Fruit fly (Drosophila melanogaster) whole organism, wandering third instar larva: ENCODE data around the gene lwr.

ENCODE experiments used
- Abd-B ChIP-seq: fragments of >200 bp; optimal IDR thresholded peaks from 2 replicates; lab custom pipeline; 2017; ENCODE audit warnings: missing biosample characterization, missing genetic modification characterization
- CG32264 ChIP-seq: fragments of 200-800 bp; sonication (Bioruptor generic); optimal IDR thresholded peaks from 2 replicates; lab custom pipeline; 2016; ENCODE audit warnings: missing biosample characterization, missing genetic modification characterization
- CG9705 ChIP-seq: fragments of 200-800 bp; sonication (Bioruptor generic); optimal IDR thresholded peaks from 2 replicates; lab custom pipeline; 2018; ENCODE audit warnings: missing biosample characterization, mild to moderate bottlenecking, missing genetic modification characterization
- CrebA ChIP-seq: fragments of 200-800 bp; sonication (Bioruptor generic); optimal IDR thresholded peaks from 2 replicates; lab custom pipeline; 2016; ENCODE audit warnings: missing biosample characterization, mild to moderate bottlenecking, missing genetic modification characterization, borderline replicate concordance
- Dfd ChIP-seq: fragments of >200 bp; optimal IDR thresholded peaks from 2 replicates; lab custom pipeline; 2017; ENCODE audit warnings: missing biosample characterization, missing genetic modification characterization
- GATAd ChIP-seq: sonication (Bioruptor generic); optimal IDR thresholded peaks from 2 replicates; lab custom pipeline; 2016; ENCODE audit warnings: missing biosample characterization, missing genetic modification characterization
- HLH106 ChIP-seq: fragments of 200-800 bp; optimal IDR thresholded peaks from 3 replicates; lab custom pipeline; 2019; ENCODE audit warnings: missing biosample characterization, mild to moderate bottlenecking, missing genetic modification characterization, moderate library complexity
- Hnf4 ChIP-seq: fragments of 200-800 bp; sonication (Bioruptor generic); optimal IDR thresholded peaks from 2 replicates; lab custom pipeline; 2016; ENCODE audit warnings: missing biosample characterization, mild to moderate bottlenecking, missing genetic modification characterization
- Hr78 ChIP-seq: fragments of >200 bp; optimal IDR thresholded peaks from 2 replicates; lab custom pipeline; 2017; ENCODE audit warnings: missing biosample characterization, missing genetic modification characterization
- Hr83 ChIP-seq: fragments of 200-300 bp; sonication (Bioruptor generic); optimal IDR thresholded peaks from 2 replicates; lab custom pipeline; 2016; ENCODE audit warnings: missing biosample characterization, mild to moderate bottlenecking, missing genetic modification characterization, moderate library complexity; ENCODE audit not compliant: poor library complexity, severe bottlenecking
- Jra ChIP-seq: sonication (Bioruptor generic); optimal IDR thresholded peaks from 2 replicates; lab custom pipeline; 2016; ENCODE audit warnings: missing biosample characterization, missing genetic modification characterization
- Mio ChIP-seq: sonication (Bioruptor generic); optimal IDR thresholded peaks from 2 replicates; lab custom pipeline; 2016; ENCODE audit warnings: missing biosample characterization, missing genetic modification characterization
- Myc ChIP-seq: fragments of >200 bp; optimal IDR thresholded peaks from 2 replicates; lab custom pipeline; 2017
- N ChIP-seq: fragments of >200 bp; optimal IDR thresholded peaks from 2 replicates; lab custom pipeline; 2018; ENCODE audit warnings: missing biosample characterization, missing external identifiers, missing genetic modification characterization
- OdsH ChIP-seq: fragments of 200-800 bp; sonication (Bioruptor generic); optimal IDR thresholded peaks from 2 replicates; lab custom pipeline; 2016; ENCODE audit warnings: missing biosample characterization, mild to moderate bottlenecking, missing genetic modification characterization
- Rel ChIP-seq, 2 experiments: fragments of 200-800 bp; sonication (Bioruptor generic) in 1 of 2; optimal IDR thresholded peaks; 2 replicates in 1 of 2; 3 replicates in 1 of 2; lab custom pipeline; 2016 to 2019; ENCODE audit warnings: mild to moderate bottlenecking in 2 of 2, missing biosample characterization in 2 of 2, missing genetic modification characterization in 2 of 2, moderate library complexity in 1 of 2
- Sp1 ChIP-seq: fragments of 200-800 bp; sonication (Bioruptor generic); optimal IDR thresholded peaks from 3 replicates; lab custom pipeline; 2019; ENCODE audit warnings: missing biosample characterization, mild to moderate bottlenecking, missing genetic modification characterization, moderate library complexity
- Vsx2 ChIP-seq: fragments of 200-300, 225-300 bp; sonication (Bioruptor generic); optimal IDR thresholded peaks from 2 replicates; lab custom pipeline; 2018; ENCODE audit warnings: missing biosample characterization, missing genetic modification characterization; ENCODE audit not compliant: partially characterized antibody
- br ChIP-seq: fragments of 200-800 bp; sonication (Bioruptor generic); optimal IDR thresholded peaks from 2 replicates; lab custom pipeline; 2016; ENCODE audit warnings: missing biosample characterization, missing genetic modification characterization
- brk ChIP-seq: fragments of 200-800 bp; sonication (Bioruptor generic); optimal IDR thresholded peaks from 2 replicates; lab custom pipeline; 2016; ENCODE audit warnings: missing biosample characterization, mild to moderate bottlenecking, missing genetic modification characterization
- dl ChIP-seq, 2 experiments: fragments of 175-275, 200-275 bp in 1 of 2; fragments of 200-275 bp in 1 of 2; sonication (Bioruptor generic); optimal IDR thresholded peaks; lab custom pipeline; 2018; ENCODE audit warnings: mild to moderate bottlenecking in 2 of 2, missing biosample characterization in 2 of 2, missing genetic modification characterization in 2 of 2, moderate library complexity in 2 of 2; ENCODE audit not compliant: partially characterized antibody in 2 of 2, insufficient read depth in 1 of 2
- dmrt93B ChIP-seq: fragments of 200-800 bp; sonication (Bioruptor generic); optimal IDR thresholded peaks from 2 replicates; lab custom pipeline; 2018; ENCODE audit warnings: missing biosample characterization, mild to moderate bottlenecking, missing genetic modification characterization
- dsf ChIP-seq: sonication (Bioruptor generic); optimal IDR thresholded peaks from 2 replicates; lab custom pipeline; 2016; ENCODE audit warnings: missing biosample characterization, missing genetic modification characterization, borderline replicate concordance
- ey ChIP-seq: fragments of 200-800 bp; sonication (Bioruptor generic); optimal IDR thresholded peaks from 2 replicates; lab custom pipeline; 2016; ENCODE audit warnings: missing biosample characterization, missing genetic modification characterization
- foxo ChIP-seq, 2 experiments: fragments of 200-800 bp; sonication (Bioruptor generic); optimal IDR thresholded peaks; 2 replicates in 1 of 2; 3 replicates in 1 of 2; lab custom pipeline; 2016 to 2017; ENCODE audit warnings: missing biosample characterization in 2 of 2, missing genetic modification characterization in 2 of 2
- fru ChIP-seq: fragments of 200-800 bp; sonication (Bioruptor generic); optimal IDR thresholded peaks from 3 replicates; lab custom pipeline; 2016; ENCODE audit warnings: missing biosample characterization, mild to moderate bottlenecking, missing genetic modification characterization
- h ChIP-seq: fragments of 200-800 bp; sonication (Bioruptor generic); optimal IDR thresholded peaks from 3 replicates; lab custom pipeline; 2016; ENCODE audit warnings: missing biosample characterization, mild to moderate bottlenecking, missing genetic modification characterization
- lola ChIP-seq: fragments of >200 bp; optimal IDR thresholded peaks from 2 replicates; lab custom pipeline; 2017; ENCODE audit warnings: missing biosample characterization, missing genetic modification characterization
- pan ChIP-seq: fragments of >200 bp; optimal IDR thresholded peaks from 2 replicates; lab custom pipeline; 2017
- psq ChIP-seq: fragments of 200-800 bp; sonication (Bioruptor generic); optimal IDR thresholded peaks from 3 replicates; lab custom pipeline; 2017; ENCODE audit warnings: missing biosample characterization, mild to moderate bottlenecking, missing genetic modification characterization, moderate library complexity
- rgr ChIP-seq: fragments of 200-800 bp; sonication (Bioruptor generic); optimal IDR thresholded peaks from 3 replicates; lab custom pipeline; 2016; ENCODE audit warnings: missing biosample characterization, mild to moderate bottlenecking, missing genetic modification characterization
- sage ChIP-seq: fragments of 200-800 bp; sonication (Bioruptor generic); optimal IDR thresholded peaks from 2 replicates; lab custom pipeline; 2016; ENCODE audit warnings: missing biosample characterization, mild to moderate bottlenecking, missing genetic modification characterization
- sv ChIP-seq: fragments of 200-800 bp; sonication (Bioruptor generic); optimal IDR thresholded peaks from 3 replicates; lab custom pipeline; 2016; ENCODE audit warnings: missing biosample characterization, missing genetic modification characterization
- tai ChIP-seq: sonication (Bioruptor generic); optimal IDR thresholded peaks from 2 replicates; lab custom pipeline; 2016; ENCODE audit warnings: missing biosample characterization, missing genetic modification characterization
- usp ChIP-seq: fragments of >200 bp; optimal IDR thresholded peaks from 2 replicates; lab custom pipeline; 2017; ENCODE audit warnings: missing biosample characterization, missing genetic modification characterization
- woc ChIP-seq: sonication (Bioruptor generic); optimal IDR thresholded peaks from 2 replicates; lab custom pipeline; 2016; ENCODE audit warnings: missing biosample characterization, mild to moderate bottlenecking, missing genetic modification characterization

Gene lwr

dm6 chr2L:527689-528088, 14.7 kb downstream of the lwr start:
- TF ChIP-seq Hr78: no peak

- TF ChIP-seq fru (GFP tag; lab: Kevin White, UChicago): no peak
- TF ChIP-seq CG9705: no peak
- TF ChIP-seq psq (GFP tag; lab: Kevin White, UChicago): peak; percentile 9
- TF ChIP-seq rgr (GFP tag; lab: Kevin White, UChicago): peak; percentile 4
- peak; percentile 27 for TF ChIP-seq woc (GFP tag; lab: Kevin White, UChicago)
- peak; percentile 35 for TF ChIP-seq OdsH (GFP tag; lab: Kevin White, UChicago)
- peak; percentile 15 for TF ChIP-seq Hnf4 (GFP tag; lab: Kevin White, UChicago)
- TF ChIP-seq, all 38 proteins: peak for 5
These were observed 15.5 kb downstream of the lwr start for dm6 chr2L:526924-527307.

dm6 chr2L:526192-526923, 16.0 kb downstream of the lwr start:
- peak; percentile 4 for TF ChIP-seq tai (GFP tag; lab: Kevin White, UChicago)
- TF ChIP-seq dsf (GFP tag; lab: Kevin White, UChicago): no peak
- TF ChIP-seq ey (GFP tag; lab: Kevin White, UChicago): peak; percentile 37
- TF ChIP-seq CrebA (GFP tag; lab: Kevin White, UChicago): no peak
- TF ChIP-seq foxo (GFP tag; optimal IDR thresholded peaks at IDR 0.05; lab: Kevin White, UChicago): peak in 1 of 2 experiments; percentile 41
- no peak for TF ChIP-seq Rel (GFP tag; optimal IDR thresholded peaks at IDR 0.05; lab: Kevin White, UChicago)
- no peak for TF ChIP-seq Rel (tag; optimal IDR thresholded peaks at IDR 0.05; lab: Kevin White, UChicago)
- TF ChIP-seq Jra (GFP tag; lab: Kevin White, UChicago): no peak
- no peak for TF ChIP-seq pan (lab: Kevin White, UChicago)
- peak; percentile 8 for TF ChIP-seq woc (GFP tag; lab: Kevin White, UChicago)
- no peak for TF ChIP-seq sage
- no peak for TF ChIP-seq sv (GFP tag; lab: Kevin White, UChicago)
- TF ChIP-seq Sp1 (GFP tag; lab: Kevin White, UChicago): peak; percentile 46
- no peak for TF ChIP-seq usp (GFP tag; lab: Kevin White, UChicago)
- no peak for TF ChIP-seq rgr (GFP tag; lab: Kevin White, UChicago)
- TF ChIP-seq CG32264 (GFP tag; lab: Kevin White, UChicago): no peak
- no peak for TF ChIP-seq Mio (GFP tag; lab: Kevin White, UChicago)
- TF ChIP-seq fru (GFP tag; lab: Kevin White, UChicago): peak; percentile 48
- peak; percentile 40 for TF ChIP-seq dmrt93B (GFP tag; lab: Kevin White, UChicago)
- TF ChIP-seq h (GFP tag; lab: Kevin White, UChicago): peak; percentile 42
- peak; percentile 33 for TF ChIP-seq CG9705
- no peak for TF ChIP-seq Abd-B (GFP tag; lab: Kevin White, UChicago)
- TF ChIP-seq Vsx2 (GFP tag; lab: Kevin White, UChicago): no peak
- peak; percentile 30 for TF ChIP-seq br (GFP tag; lab: Kevin White, UChicago)
- TF ChIP-seq N (GFP tag; lab: Kevin White, UChicago): no peak
- TF ChIP-seq Hr83 (GFP tag; lab: Kevin White, UChicago): no peak
- no peak for TF ChIP-seq Myc (lab: Kevin White, UChicago)
- TF ChIP-seq GATAd (GFP tag; lab: Kevin White, UChicago): no peak
- TF ChIP-seq lola (GFP tag; lab: Kevin White, UChicago): no peak
- no peak for TF ChIP-seq Dfd (GFP tag; lab: Kevin White, UChicago)
- no peak for TF ChIP-seq brk
- TF ChIP-seq Hr78: no peak
- TF ChIP-seq HLH106 (tag; lab: Kevin White, UChicago): peak; percentile 62
- no peak for TF ChIP-seq Hnf4 (GFP tag; lab: Kevin White, UChicago)
- no peak for TF ChIP-seq dl (GFP tag; optimal IDR thresholded peaks at IDR 0.05; lab: Kevin White, UChicago; ENCODE audit: insufficient read depth in 1 of 2, partially characterized antibody in 2 of 2)
- TF ChIP-seq OdsH (GFP tag; lab: Kevin White, UChicago): peak; percentile 35
